Worm (Caenorhabditis elegans) whole organism, L2 larva: ENCODE data around the gene T04C12.11.
A peak's percentile ranks its signal among the peaks of the same experiment; 100 is the strongest.

ENCODE experiments used
- C34F6.9 ChIP-seq: fragments of 150-350 bp; optimal IDR thresholded peaks from 2 replicates; lab custom pipeline; 2014; ENCODE audit warnings: missing biosample characterization, missing genetic modification characterization
- F13H6.1 ChIP-seq: sonication (generic microtip); optimal IDR thresholded peaks from 2 replicates; lab custom pipeline; 2016; ENCODE audit warnings: missing genetic modification characterization, missing compliant biosample characterization
- R02D3.7 ChIP-seq: fragments of 150-350 bp; optimal IDR thresholded peaks from 2 replicates; lab custom pipeline; 2014; ENCODE audit warnings: missing biosample characterization, missing genetic modification characterization
- Y55F3AM.14 ChIP-seq: fragments of 200-800 bp; sonication (Bioruptor generic); optimal IDR thresholded peaks from 2 replicates; lab custom pipeline; 2018; ENCODE audit warnings: mild to moderate bottlenecking, missing genetic modification characterization, missing compliant biosample characterization
- ZK546.5 ChIP-seq: sonication (generic microtip); optimal IDR thresholded peaks from 2 replicates; lab custom pipeline; 2017; ENCODE audit warnings: missing biosample characterization, missing genetic modification characterization
- alr-1 ChIP-seq: fragments of 150-350 bp; optimal IDR thresholded peaks from 2 replicates; lab custom pipeline; 2014; ENCODE audit warnings: missing biosample characterization, missing genetic modification characterization
- ama-1 ChIP-seq: fragments of 150-350 bp; optimal IDR thresholded peaks from 2 replicates; lab custom pipeline; 2018; ENCODE audit warnings: inconsistent platforms
- blmp-1 ChIP-seq: sonication (generic microtip); optimal IDR thresholded peaks from 2 replicates; lab custom pipeline; 2017; ENCODE audit warnings: missing genetic modification characterization, mild to moderate bottlenecking, missing compliant biosample characterization, antibody characterized with exemption, moderate library complexity; ENCODE audit not compliant: insufficient read depth
- ceh-16 ChIP-seq: fragments of 150-350 bp; optimal IDR thresholded peaks from 2 replicates; lab custom pipeline; 2014; ENCODE audit warnings: missing biosample characterization, missing genetic modification characterization
- ceh-82 ChIP-seq: fragments of 150-350 bp; optimal IDR thresholded peaks from 2 replicates; lab custom pipeline; 2014; ENCODE audit warnings: missing biosample characterization, missing genetic modification characterization
- crh-2 ChIP-seq: sonication (generic microtip); optimal IDR thresholded peaks from 2 replicates; lab custom pipeline; 2017; ENCODE audit warnings: missing biosample characterization, missing genetic modification characterization
- egl-27 ChIP-seq: sonication (generic microtip); optimal IDR thresholded peaks from 3 replicates; lab custom pipeline; 2017; ENCODE audit warnings: missing biosample characterization, missing genetic modification reagents, missing genetic modification characterization
- elt-1 ChIP-seq: fragments of 150-350 bp; optimal IDR thresholded peaks from 2 replicates; lab custom pipeline; 2014; ENCODE audit warnings: missing biosample characterization, missing genetic modification characterization
- fos-1 ChIP-seq: fragments of 150-350 bp; optimal IDR thresholded peaks from 2 replicates; lab custom pipeline; 2014; ENCODE audit warnings: missing biosample characterization, missing genetic modification characterization
- gmeb-1 ChIP-seq: fragments of 150-350 bp; optimal IDR thresholded peaks from 2 replicates; lab custom pipeline; 2014; ENCODE audit warnings: missing biosample characterization, missing genetic modification characterization
- lin-13 ChIP-seq: fragments of 150-350 bp; optimal IDR thresholded peaks from 2 replicates; lab custom pipeline; 2014; ENCODE audit warnings: missing biosample characterization, missing genetic modification reagents, missing genetic modification characterization
- lsy-2 ChIP-seq, 2 experiments: fragments of 150-350 bp in 1 of 2; sonication (generic microtip) in 1 of 2; optimal IDR thresholded peaks; 2 replicates each; lab custom pipeline; 2014 to 2017; ENCODE audit warnings: missing biosample characterization in 2 of 2, missing genetic modification characterization in 2 of 2
- mab-5 ChIP-seq: fragments of 150-350 bp; optimal IDR thresholded peaks from 2 replicates; lab custom pipeline; 2014; ENCODE audit warnings: missing biosample characterization, missing genetic modification characterization
- mbf-1 ChIP-seq: sonication (generic microtip); optimal IDR thresholded peaks from 2 replicates; lab custom pipeline; 2017; ENCODE audit warnings: missing biosample characterization, missing genetic modification characterization
- mdl-1 ChIP-seq, 2 experiments: fragments of 150-350 bp in 1 of 2; sonication (generic microtip) in 1 of 2; optimal IDR thresholded peaks; 2 replicates each; lab custom pipeline; 2017; ENCODE audit warnings: missing biosample characterization in 2 of 2, missing genetic modification characterization in 2 of 2
- nhr-10 ChIP-seq: sonication (generic microtip); optimal IDR thresholded peaks from 2 replicates; lab custom pipeline; 2017; ENCODE audit warnings: missing biosample characterization, missing genetic modification characterization
- nhr-11 ChIP-seq: fragments of 150-350 bp; optimal IDR thresholded peaks from 2 replicates; lab custom pipeline; 2014; ENCODE audit warnings: missing biosample characterization, missing genetic modification characterization
- nhr-12 ChIP-seq: fragments of 150-350 bp; optimal IDR thresholded peaks from 2 replicates; lab custom pipeline; 2014; ENCODE audit warnings: missing biosample characterization, missing genetic modification characterization
- nhr-237 ChIP-seq: fragments of 150-350 bp; optimal IDR thresholded peaks from 2 replicates; lab custom pipeline; 2014; ENCODE audit warnings: missing biosample characterization, missing genetic modification characterization
- nhr-6 ChIP-seq: fragments of 150-350 bp; optimal IDR thresholded peaks from 2 replicates; lab custom pipeline; 2014; ENCODE audit warnings: missing biosample characterization, missing genetic modification characterization
- nhr-77 ChIP-seq: fragments of 150-350 bp; optimal IDR thresholded peaks from 2 replicates; lab custom pipeline; 2014; ENCODE audit warnings: missing biosample characterization, missing genetic modification characterization
- peb-1 ChIP-seq: fragments of 150-350 bp; optimal IDR thresholded peaks from 2 replicates; lab custom pipeline; 2014; ENCODE audit warnings: missing biosample characterization, missing genetic modification characterization
- sem-4 ChIP-seq: fragments of 150-350 bp; optimal IDR thresholded peaks from 2 replicates; lab custom pipeline; 2014; ENCODE audit warnings: missing biosample characterization, missing genetic modification reagents, missing genetic modification characterization
- sma-3 ChIP-seq: sonication (generic microtip); optimal IDR thresholded peaks from 2 replicates; lab custom pipeline; 2016; ENCODE audit warnings: missing genetic modification reagents, missing genetic modification characterization, missing compliant biosample characterization
- sma-9 ChIP-seq, 2 experiments: fragments of 150-350 bp in 1 of 2; sonication (generic microtip) in 1 of 2; optimal IDR thresholded peaks; 2 replicates each; lab custom pipeline; 2014 to 2016; ENCODE audit warnings: missing genetic modification characterization in 2 of 2, mild to moderate bottlenecking in 1 of 2, missing biosample characterization in 1 of 2, missing compliant biosample characterization in 1 of 2, missing genetic modification reagents in 1 of 2, moderate library complexity in 1 of 2
- snpc-4 ChIP-seq: fragments of 150-350 bp; optimal IDR thresholded peaks from 2 replicates; lab custom pipeline; 2014; ENCODE audit warnings: missing biosample characterization, missing genetic modification characterization
- unc-39 ChIP-seq: fragments of 150-350 bp; optimal IDR thresholded peaks from 2 replicates; lab custom pipeline; 2014; ENCODE audit warnings: missing biosample characterization, missing genetic modification characterization
- unc-55 ChIP-seq: fragments of 150-350 bp; sonication (generic microtip); optimal IDR thresholded peaks from 3 replicates; lab custom pipeline; 2014; ENCODE audit warnings: missing biosample characterization, missing genetic modification reagents, missing genetic modification characterization
- unc-62 ChIP-seq: fragments of 150-350 bp; optimal IDR thresholded peaks from 2 replicates; lab custom pipeline; 2014; ENCODE audit warnings: missing biosample characterization, missing genetic modification reagents, missing genetic modification characterization
- zag-1 ChIP-seq: fragments of 150-350 bp; optimal IDR thresholded peaks from 2 replicates; lab custom pipeline; 2014; ENCODE audit warnings: missing biosample characterization, missing genetic modification characterization
- ztf-1 ChIP-seq: fragments of 200-800 bp; sonication (Bioruptor generic); conservative IDR thresholded peaks from 2 replicates; pipeline ENCODE4 v1.3.6; 2022; ENCODE audit warnings: missing genetic modification characterization, missing compliant biosample characterization
- ztf-11 ChIP-seq: sonication (generic microtip); optimal IDR thresholded peaks from 2 replicates; lab custom pipeline; 2017; ENCODE audit warnings: missing biosample characterization, missing genetic modification characterization

Gene T04C12.11

ce11 chrV:11033241-11033640, 26.8 kb downstream of the T04C12.11 start:
- TF ChIP-seq nhr-6 (no peak), nhr-10 (no peak), unc-39 (no peak), blmp-1 (tag; lab: Kevin White, UChicago) (no peak)

ce11 chrV:11030675-11031074, 29.4 kb downstream of the T04C12.11 start:
- TF ChIP-seq mab-5 (tag; lab: Kevin White, UChicago) (no peak), sma-9 (GFP tag; optimal IDR thresholded peaks at IDR 0.05; lab: Kevin White, UChicago) (no peak), sma-9 (tag; optimal IDR thresholded peaks at IDR 0.05; lab: Kevin White, UChicago) (no peak), Y55F3AM.14 (GFP tag; lab: Kevin White, UChicago) (no peak), egl-27 (tag; lab: Kevin White, UChicago) (no peak), unc-39 (no peak), peb-1 (tag; lab: Kevin White, UChicago) (no peak), R02D3.7 (tag; lab: Kevin White, UChicago) (no peak), ztf-1 (no peak), ama-1 (lab: Kevin White, UChicago) (no peak)

ce11 chrV:11029309-11029708, 30.8 kb downstream of the T04C12.11 start:
- TF ChIP-seq nhr-10 (peak; percentile 16), unc-55 (peak; percentile 79), crh-2 (peak; percentile 70), gmeb-1 (tag; lab: Kevin White, UChicago) (peak; percentile 94), C34F6.9 (tag; lab: Kevin White, UChicago) (peak; percentile 43), nhr-6 (peak; percentile 17), fos-1 (tag; lab: Kevin White, UChicago) (peak; percentile 24), R02D3.7 (tag; lab: Kevin White, UChicago) (no peak), F13H6.1 (tag; lab: Kevin White, UChicago) (peak; percentile 57), lin-13 (GFP tag; lab: Kevin White, UChicago) (peak; percentile 20), ztf-11 (no peak), nhr-12 (no peak), sma-9 (GFP tag; optimal IDR thresholded peaks at IDR 0.05; lab: Kevin White, UChicago) (peak; percentile 73), sma-9 (tag; optimal IDR thresholded peaks at IDR 0.05; lab: Kevin White, UChicago) (no peak), lsy-2 (tag; optimal IDR thresholded peaks at IDR 0.05; lab: Kevin White, UChicago) (peak in 1 of 2 experiments; percentile 70), sma-3 (GFP tag; lab: Kevin White, UChicago) (peak; percentile 75)

ce11 chrV:11027740-11028139, 32.3 kb downstream of the T04C12.11 start:
- TF ChIP-seq ceh-16 (tag; lab: Kevin White, UChicago) (no peak), ztf-1 (no peak), sem-4 (tag; lab: Kevin White, UChicago) (no peak), nhr-12 (no peak), mdl-1 (tag; optimal IDR thresholded peaks at IDR 0.05; lab: Kevin White, UChicago) (no peak), snpc-4 (no peak), crh-2 (no peak), R02D3.7 (tag; lab: Kevin White, UChicago) (no peak), nhr-237 (tag; lab: Kevin White, UChicago) (no peak), ZK546.5 (tag; lab: Kevin White, UChicago) (no peak), nhr-77 (tag; lab: Kevin White, UChicago) (no peak), ceh-82 (tag; lab: Kevin White, UChicago) (no peak), elt-1 (tag; lab: Kevin White, UChicago) (no peak), C34F6.9 (tag; lab: Kevin White, UChicago) (no peak), zag-1 (tag; lab: Kevin White, UChicago) (no peak), mbf-1 (tag; lab: Kevin White, UChicago) (no peak), F13H6.1 (tag; lab: Kevin White, UChicago) (no peak), unc-62 (GFP tag; lab: Kevin White, UChicago) (no peak)

- TF ChIP-seq ceh-82 (tag; lab: Kevin White, UChicago) (no peak), R02D3.7 (tag; lab: Kevin White, UChicago) (no peak), alr-1 (tag; lab: Kevin White, UChicago) (no peak), nhr-11 (tag; lab: Kevin White, UChicago) (no peak), gmeb-1 (tag; lab: Kevin White, UChicago) (no peak), unc-62 (GFP tag; lab: Kevin White, UChicago) (no peak), Y55F3AM.14 (GFP tag; lab: Kevin White, UChicago) (no peak)
- TF ChIP-seq, all 48 proteins: peak for 0
Observed at ce11 chrV:11022817-11023216, 37.3 kb downstream of the T04C12.11 start, which contains the start of the genes C13G3.12 and hot-6. C13G3.12 (minus strand) TSS chrV:11022917. hot-6 (minus strand) TSS chrV:11022937.
